Fruit fly (Drosophila melanogaster) whole organism, wandering third instar larva: Measurements from ENCODE around the gene Sod1.

ENCODE experiments used
- Abd-B ChIP-seq: fragments of >200 bp; optimal IDR thresholded peaks from 2 replicates; lab custom pipeline; 2017; ENCODE audit warnings: missing biosample characterization, missing genetic modification characterization
- CrebA ChIP-seq: fragments of 200-800 bp; sonication (Bioruptor generic); optimal IDR thresholded peaks from 2 replicates; lab custom pipeline; 2016; ENCODE audit warnings: missing biosample characterization, mild to moderate bottlenecking, missing genetic modification characterization, borderline replicate concordance
- Dfd ChIP-seq: fragments of >200 bp; optimal IDR thresholded peaks from 2 replicates; lab custom pipeline; 2017; ENCODE audit warnings: missing biosample characterization, missing genetic modification characterization
- HLH106 ChIP-seq: fragments of 200-800 bp; optimal IDR thresholded peaks from 3 replicates; lab custom pipeline; 2019; ENCODE audit warnings: missing biosample characterization, mild to moderate bottlenecking, missing genetic modification characterization, moderate library complexity
- Myc ChIP-seq: fragments of >200 bp; optimal IDR thresholded peaks from 2 replicates; lab custom pipeline; 2017
- Rel ChIP-seq, 2 experiments: fragments of 200-800 bp; sonication (Bioruptor generic) in 1 of 2; optimal IDR thresholded peaks; 2 replicates in 1 of 2; 3 replicates in 1 of 2; lab custom pipeline; 2016 to 2019; ENCODE audit warnings: mild to moderate bottlenecking in 2 of 2, missing biosample characterization in 2 of 2, missing genetic modification characterization in 2 of 2, moderate library complexity in 1 of 2
- br ChIP-seq: fragments of 200-800 bp; sonication (Bioruptor generic); optimal IDR thresholded peaks from 2 replicates; lab custom pipeline; 2016; ENCODE audit warnings: missing biosample characterization, missing genetic modification characterization
- dl ChIP-seq, 2 experiments: fragments of 175-275, 200-275 bp in 1 of 2; fragments of 200-275 bp in 1 of 2; sonication (Bioruptor generic); optimal IDR thresholded peaks; lab custom pipeline; 2018; ENCODE audit warnings: mild to moderate bottlenecking in 2 of 2, missing biosample characterization in 2 of 2, missing genetic modification characterization in 2 of 2, moderate library complexity in 2 of 2; ENCODE audit not compliant: partially characterized antibody in 2 of 2, insufficient read depth in 1 of 2
- ey ChIP-seq: fragments of 200-800 bp; sonication (Bioruptor generic); optimal IDR thresholded peaks from 2 replicates; lab custom pipeline; 2016; ENCODE audit warnings: missing biosample characterization, missing genetic modification characterization
- foxo ChIP-seq, 2 experiments: fragments of 200-800 bp; sonication (Bioruptor generic); optimal IDR thresholded peaks; 2 replicates in 1 of 2; 3 replicates in 1 of 2; lab custom pipeline; 2016 to 2017; ENCODE audit warnings: missing biosample characterization in 2 of 2, missing genetic modification characterization in 2 of 2
- fru ChIP-seq: fragments of 200-800 bp; sonication (Bioruptor generic); optimal IDR thresholded peaks from 3 replicates; lab custom pipeline; 2016; ENCODE audit warnings: missing biosample characterization, mild to moderate bottlenecking, missing genetic modification characterization
- h ChIP-seq: fragments of 200-800 bp; sonication (Bioruptor generic); optimal IDR thresholded peaks from 3 replicates; lab custom pipeline; 2016; ENCODE audit warnings: missing biosample characterization, mild to moderate bottlenecking, missing genetic modification characterization
- lola ChIP-seq: fragments of >200 bp; optimal IDR thresholded peaks from 2 replicates; lab custom pipeline; 2017; ENCODE audit warnings: missing biosample characterization, missing genetic modification characterization
- usp ChIP-seq: fragments of >200 bp; optimal IDR thresholded peaks from 2 replicates; lab custom pipeline; 2017; ENCODE audit warnings: missing biosample characterization, missing genetic modification characterization

DNA sequence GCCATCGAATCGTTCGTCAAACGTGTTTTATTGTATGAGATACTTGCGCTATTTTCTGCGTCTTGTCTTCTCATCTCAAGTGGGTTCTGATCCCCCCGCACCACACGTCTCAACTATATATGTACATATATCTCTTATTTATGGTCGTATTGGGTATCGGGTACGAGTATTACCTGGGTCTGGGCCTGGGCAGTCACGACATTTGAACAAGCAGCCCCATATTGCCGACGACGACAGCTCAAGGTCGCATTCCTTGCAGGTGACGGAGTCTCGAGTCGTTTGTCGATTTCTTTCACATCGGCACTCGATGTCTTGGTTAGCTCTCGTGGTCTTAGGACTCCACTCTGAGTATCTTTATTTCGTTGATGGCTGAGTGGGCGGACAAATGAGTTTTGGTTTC is 31.5 kb upstream of the Sod1 start:
- TF ChIP-seq br (no peak), Rel (GFP tag; optimal IDR thresholded peaks at IDR 0.05; lab: Kevin White, UChicago) (no peak), Rel (tag; optimal IDR thresholded peaks at IDR 0.05; lab: Kevin White, UChicago) (no peak), lola (no peak), Myc (no peak), fru (no peak), Dfd (GFP tag; lab: Kevin White, UChicago) (no peak), CrebA (no peak), usp (GFP tag; lab: Kevin White, UChicago) (no peak), ey (GFP tag; lab: Kevin White, UChicago) (no peak), HLH106 (tag; lab: Kevin White, UChicago) (no peak), Abd-B (GFP tag; lab: Kevin White, UChicago) (no peak), h (GFP tag; lab: Kevin White, UChicago) (no peak), foxo (GFP tag; optimal IDR thresholded peaks at IDR 0.05; lab: Kevin White, UChicago) (no peak), dl (GFP tag; optimal IDR thresholded peaks at IDR 0.05; lab: Kevin White, UChicago; ENCODE audit: insufficient read depth in 1 of 2, partially characterized antibody in 2 of 2) (no peak)
